Worm (Caenorhabditis elegans) whole organism, L4 larva: ENCODE data around the gene lin-5.

Experiments used
- D1046.2 ChIP-seq: fragments of 200-800 bp; sonication (Bioruptor generic); IDR thresholded peaks from 2 replicates; pipeline ENCODE4 v1.3.6; 2022; ENCODE audit warnings: missing genetic modification characterization, missing compliant biosample characterization
- F10B5.3 ChIP-seq: sonication (generic microtip); optimal IDR thresholded peaks from 2 replicates; lab custom pipeline; 2016; ENCODE audit warnings: mild to moderate bottlenecking, missing genetic modification characterization, missing compliant biosample characterization
- F37D6.2 ChIP-seq: sonication (generic microtip); optimal IDR thresholded peaks from 2 replicates; lab custom pipeline; 2016; ENCODE audit warnings: mild to moderate bottlenecking, missing genetic modification characterization, missing compliant biosample characterization
- T26A8.4 ChIP-seq: fragments of 200-800 bp; sonication (Bioruptor generic); IDR thresholded peaks from 2 replicates; pipeline ENCODE4 v1.3.6; 2022; ENCODE audit warnings: missing genetic modification characterization, missing compliant biosample characterization
- Y75B8A.6 ChIP-seq: fragments of 200-800 bp; sonication (Bioruptor generic); IDR thresholded peaks from 2 replicates; pipeline ENCODE4 v1.3.6; 2022; ENCODE audit warnings: missing genetic modification reagents, missing genetic modification characterization, missing compliant biosample characterization
- ZK546.5 ChIP-seq, 2 experiments: sonication (generic microtip); optimal IDR thresholded peaks; 2 replicates each; lab custom pipeline; 2017; ENCODE audit warnings: missing biosample characterization in 2 of 2, missing genetic modification characterization in 2 of 2
- attf-4 ChIP-seq: sonication (generic microtip); optimal IDR thresholded peaks from 3 replicates; lab custom pipeline; 2017; ENCODE audit warnings: missing biosample characterization, missing genetic modification characterization
- ceh-20 ChIP-seq: fragments of 200-800 bp; sonication (Bioruptor generic); IDR thresholded peaks from 2 replicates; pipeline ENCODE4 v1.3.6; 2022; ENCODE audit warnings: missing genetic modification reagents, missing genetic modification characterization, missing compliant biosample characterization
- ceh-28 ChIP-seq: fragments of 150-350 bp; optimal IDR thresholded peaks from 2 replicates; lab custom pipeline; 2014; ENCODE audit warnings: missing biosample characterization, missing genetic modification reagents, missing genetic modification characterization
- ceh-32 ChIP-seq: sonication (generic microtip); optimal IDR thresholded peaks from 2 replicates; lab custom pipeline; 2016; ENCODE audit warnings: mild to moderate bottlenecking, missing genetic modification characterization, missing compliant biosample characterization; ENCODE audit not compliant: poor library complexity
- ceh-82 ChIP-seq: sonication (generic microtip); optimal IDR thresholded peaks from 2 replicates; lab custom pipeline; 2017; ENCODE audit warnings: missing biosample characterization, missing genetic modification characterization
- ces-1 ChIP-seq: fragments of 150-350 bp; sonication (generic microtip); optimal IDR thresholded peaks from 4 replicates; lab custom pipeline; 2014; ENCODE audit warnings: missing biosample characterization, missing genetic modification reagents, missing genetic modification characterization
- ctbp-1 ChIP-seq: fragments of 200-800 bp; sonication (Bioruptor generic); IDR thresholded peaks from 2 replicates; pipeline ENCODE4 v1.3.6; 2022; ENCODE audit warnings: missing genetic modification reagents, missing genetic modification characterization, missing compliant biosample characterization
- daf-12 ChIP-seq: fragments of 150-350 bp; optimal IDR thresholded peaks from 2 replicates; lab custom pipeline; 2014; ENCODE audit warnings: missing biosample characterization, missing genetic modification reagents, missing genetic modification characterization
- daf-8 ChIP-seq: fragments of 200-800 bp; sonication (Bioruptor generic); IDR thresholded peaks from 2 replicates; pipeline ENCODE4 v1.3.6; 2022; ENCODE audit warnings: missing genetic modification characterization, missing compliant biosample characterization
- dmd-6 ChIP-seq: fragments of 200-800 bp; sonication (Bioruptor generic); IDR thresholded peaks from 2 replicates; pipeline ENCODE4 v1.3.6; 2022; ENCODE audit warnings: missing genetic modification reagents, missing genetic modification characterization, missing compliant biosample characterization
- dmd-9 ChIP-seq: fragments of 200-800 bp; sonication (Bioruptor generic); IDR thresholded peaks from 2 replicates; pipeline ENCODE4 v1.3.6; 2022; ENCODE audit warnings: missing genetic modification reagents, missing genetic modification characterization, missing compliant biosample characterization
- dpl-1 ChIP-seq: fragments of 150-350 bp; optimal IDR thresholded peaks from 2 replicates; lab custom pipeline; 2014; ENCODE audit warnings: missing biosample characterization, missing genetic modification reagents, missing genetic modification characterization
- hlh-30 ChIP-seq: sonication (generic microtip); optimal IDR thresholded peaks from 2 replicates; lab custom pipeline; 2017; ENCODE audit warnings: antibody characterized with exemption, mild to moderate bottlenecking, missing genetic modification characterization, missing compliant biosample characterization; ENCODE audit not compliant: insufficient read depth
- hmg-1.1 ChIP-seq: fragments of 200-800 bp; sonication (Bioruptor generic); IDR thresholded peaks from 2 replicates; pipeline ENCODE4 v1.3.6; 2022; ENCODE audit warnings: missing genetic modification reagents, missing genetic modification characterization, missing compliant biosample characterization
- jun-1 ChIP-seq: fragments of 150-350 bp; optimal IDR thresholded peaks from 2 replicates; lab custom pipeline; 2014; ENCODE audit warnings: missing biosample characterization, missing genetic modification reagents, missing genetic modification characterization
- lim-7 ChIP-seq: fragments of 200-800 bp; sonication (Bioruptor generic); IDR thresholded peaks from 2 replicates; pipeline ENCODE4 v1.3.6; 2022; ENCODE audit warnings: missing genetic modification characterization, missing compliant biosample characterization
- lin-15B ChIP-seq: fragments of 150-350 bp; sonication (generic microtip); optimal IDR thresholded peaks from 3 replicates; lab custom pipeline; 2014; ENCODE audit warnings: missing biosample characterization, missing genetic modification characterization
- lin-38 ChIP-seq: fragments of 200-800 bp; sonication (Bioruptor generic); IDR thresholded peaks from 2 replicates; pipeline ENCODE4 v1.3.6; 2022; ENCODE audit warnings: missing genetic modification reagents, missing genetic modification characterization, missing compliant biosample characterization
- lsy-2 ChIP-seq, 2 experiments: fragments of 150-350 bp in 1 of 2; sonication (generic microtip) in 1 of 2; optimal IDR thresholded peaks; 2 replicates each; lab custom pipeline; 2014 to 2017; ENCODE audit warnings: missing biosample characterization in 2 of 2, missing genetic modification characterization in 2 of 2
- madf-5 ChIP-seq, 2 experiments: fragments of 200-800 bp; sonication (Bioruptor generic); IDR thresholded peaks; 2 replicates each; pipeline ENCODE4 v1.3.6; 2022; ENCODE audit warnings: missing compliant biosample characterization in 2 of 2, missing genetic modification characterization in 2 of 2
- mdl-1 ChIP-seq, 2 experiments: fragments of 150-350 bp in 1 of 2; sonication (generic microtip) in 1 of 2; optimal IDR thresholded peaks; 2 replicates each; lab custom pipeline; 2014 to 2017; ENCODE audit warnings: missing biosample characterization in 2 of 2, missing genetic modification characterization in 2 of 2
- mes-2 ChIP-seq: sonication (generic microtip); optimal IDR thresholded peaks from 2 replicates; lab custom pipeline; 2016; ENCODE audit warnings: missing genotype, mild to moderate bottlenecking, missing genetic modification characterization, missing compliant biosample characterization; ENCODE audit not compliant: poor library complexity, severe bottlenecking
- mxl-2 ChIP-seq: fragments of 200-800 bp; sonication (Bioruptor generic); conservative IDR thresholded peaks from 2 replicates; pipeline ENCODE4 v1.3.6; 2022; ENCODE audit warnings: missing genetic modification reagents, missing genetic modification characterization, missing compliant biosample characterization
- mxl-3 ChIP-seq: fragments of 200-800 bp; sonication (Bioruptor generic); optimal IDR thresholded peaks from 2 replicates; lab custom pipeline; 2018; ENCODE audit warnings: mild to moderate bottlenecking, missing genetic modification characterization, missing compliant biosample characterization
- nhr-25 ChIP-seq: sonication (generic microtip); optimal IDR thresholded peaks from 2 replicates; lab custom pipeline; 2017; ENCODE audit warnings: missing genetic modification characterization, mild to moderate bottlenecking, missing compliant biosample characterization, antibody characterized with exemption, moderate library complexity, borderline replicate concordance; ENCODE audit not compliant: insufficient read depth
- nhr-42 ChIP-seq: fragments of 200-800 bp; sonication (Bioruptor generic); IDR thresholded peaks from 2 replicates; pipeline ENCODE4 v1.3.6; 2022; ENCODE audit warnings: missing genetic modification characterization, missing compliant biosample characterization
- nhr-76 ChIP-seq: fragments of 150-350 bp; optimal IDR thresholded peaks from 2 replicates; lab custom pipeline; 2014; ENCODE audit warnings: missing biosample characterization, missing genetic modification characterization
- pqm-1 ChIP-seq: sonication (generic microtip); optimal IDR thresholded peaks from 2 replicates; lab custom pipeline; 2017; ENCODE audit warnings: missing biosample characterization, missing genetic modification characterization
- saeg-2 ChIP-seq: fragments of 200-800 bp; sonication (Bioruptor generic); IDR thresholded peaks from 2 replicates; pipeline ENCODE4 v1.3.6; 2022; ENCODE audit warnings: missing genetic modification reagents, missing genetic modification characterization, missing compliant biosample characterization
- spr-1 ChIP-seq: sonication (generic microtip); optimal IDR thresholded peaks from 2 replicates; lab custom pipeline; 2016; ENCODE audit warnings: mild to moderate bottlenecking, missing genetic modification characterization, missing compliant biosample characterization
- vab-7 ChIP-seq: fragments of 200-800 bp; sonication (Bioruptor generic); IDR thresholded peaks from 2 replicates; pipeline ENCODE4 v1.3.6; 2022; ENCODE audit warnings: missing genetic modification reagents, missing genetic modification characterization, missing compliant biosample characterization
- zag-1 ChIP-seq: fragments of 150-350 bp; optimal IDR thresholded peaks from 2 replicates; lab custom pipeline; 2014; ENCODE audit warnings: missing biosample characterization, missing genetic modification characterization
- zfp-2 ChIP-seq: sonication (generic microtip); optimal IDR thresholded peaks from 2 replicates; lab custom pipeline; 2016; ENCODE audit warnings: mild to moderate bottlenecking, missing genetic modification characterization, missing compliant biosample characterization

lin-5 gene

DNA sequence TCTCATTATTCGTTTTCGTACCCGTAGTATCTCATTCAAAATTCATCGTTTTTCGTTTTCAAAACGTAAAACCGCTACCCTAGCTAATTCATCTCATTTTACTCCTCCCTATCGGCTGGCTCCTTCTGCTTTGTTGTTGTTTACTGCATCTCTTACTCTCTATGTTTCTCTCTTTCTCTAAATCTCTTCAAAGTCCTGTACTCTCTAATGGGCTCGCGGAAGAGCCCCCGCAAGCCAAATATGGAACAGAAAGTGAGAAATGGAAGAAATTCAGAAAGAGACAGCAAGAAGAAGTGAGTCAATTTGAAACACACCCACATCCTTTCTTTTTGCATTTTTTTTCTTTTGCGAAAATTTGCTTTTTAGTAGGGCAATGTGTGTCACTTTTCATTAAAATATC, 21.7 kb upstream of the lin-5 start (continued):
- TF ChIP-seq daf-8 (GFP tag; lab: Robert Waterston, UW) (no peak), attf-4 (tag; lab: Kevin White, UChicago) (no peak), lin-15B (tag; lab: Kevin White, UChicago) (no peak), madf-5 (GFP tag; IDR thresholded peaks at IDR 0.05; lab: Robert Waterston, UW) (no peak), lsy-2 (tag; optimal IDR thresholded peaks at IDR 0.05; lab: Kevin White, UChicago) (peak in 1 of 2 experiments; percentile 45), ctbp-1 (GFP tag; lab: Robert Waterston, UW) (no peak), vab-7 (no peak), mxl-3 (no peak), ceh-32 (tag; lab: Kevin White, UChicago) (no peak), mxl-2 (no peak), dmd-6 (GFP tag; lab: Robert Waterston, UW) (no peak), dmd-9 (no peak), zfp-2 (no peak), ceh-20 (peak; percentile 55; the same call in 1 of the 2 replicates), ceh-28 (tag; lab: Kevin White, UChicago) (no peak), daf-12 (tag; lab: Kevin White, UChicago) (no peak), F10B5.3 (tag; lab: Kevin White, UChicago) (no peak), mdl-1 (tag; optimal IDR thresholded peaks at IDR 0.05; lab: Kevin White, UChicago) (peak in 1 of 2 experiments; percentile 28)

DNA sequence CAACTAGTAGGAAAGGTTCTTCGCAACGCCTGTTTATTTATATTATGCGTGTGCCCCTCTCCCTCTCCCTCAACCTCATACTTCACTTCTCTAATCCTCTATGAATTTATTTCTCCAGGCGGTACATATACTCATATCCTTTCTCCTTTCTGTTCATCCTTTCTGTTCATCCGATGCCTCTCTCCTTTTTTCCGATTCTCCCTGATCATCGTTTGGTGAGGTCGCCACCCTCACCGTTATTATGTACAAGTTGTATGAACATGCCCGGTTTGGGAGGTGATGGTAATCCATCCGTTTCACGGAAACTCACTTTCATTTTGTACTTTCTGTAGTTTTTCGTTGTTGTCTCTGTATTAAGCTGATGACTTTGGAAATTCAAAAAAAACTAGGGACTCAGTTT, 20.7 kb upstream of the lin-5 start:
- TF ChIP-seq mes-2 (tag; lab: Kevin White, UChicago): no peak
- TF ChIP-seq ces-1 (GFP tag; lab: Kevin White, UChicago): no peak
- no peak for TF ChIP-seq ceh-82 (tag; lab: Kevin White, UChicago)
- no peak for TF ChIP-seq T26A8.4 (GFP tag; lab: Robert Waterston, UW)
- TF ChIP-seq jun-1: no peak
- no peak for TF ChIP-seq D1046.2 (GFP tag; lab: Robert Waterston, UW)
- TF ChIP-seq nhr-25 (tag; lab: Kevin White, UChicago): no peak
- no peak for TF ChIP-seq zag-1
- no peak for TF ChIP-seq attf-4 (tag; lab: Kevin White, UChicago)
- TF ChIP-seq nhr-76 (tag; lab: Kevin White, UChicago): no peak
- no peak for TF ChIP-seq spr-1 (tag; lab: Kevin White, UChicago)
- no peak for TF ChIP-seq ZK546.5 (tag; optimal IDR thresholded peaks at IDR 0.05; lab: Kevin White, UChicago)
- TF ChIP-seq lin-38 (GFP tag; lab: Robert Waterston, UW): no peak
- TF ChIP-seq lsy-2 (tag; optimal IDR thresholded peaks at IDR 0.05; lab: Kevin White, UChicago): no peak
- TF ChIP-seq hlh-30 (tag; lab: Kevin White, UChicago): no peak
- TF ChIP-seq, all 104 proteins: peak for 0

DNA sequence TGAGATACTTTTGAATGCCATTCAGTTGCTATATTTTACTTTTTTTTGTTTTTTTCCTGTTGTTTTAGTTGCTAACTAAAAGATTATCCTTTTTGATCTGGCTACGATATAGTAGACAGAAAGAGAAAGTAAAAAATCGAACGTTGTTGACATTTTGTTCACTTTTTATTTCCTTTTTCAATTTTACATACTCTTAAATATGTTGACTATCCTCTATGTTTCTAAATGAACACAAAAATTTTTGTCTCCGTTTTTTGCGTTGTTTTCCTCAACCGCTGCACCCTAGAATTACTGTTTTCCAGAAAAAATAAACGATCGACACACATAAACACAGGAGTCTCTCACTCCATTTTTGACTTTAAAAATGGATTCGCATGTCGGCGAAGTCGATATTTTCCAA, 18.3 kb upstream of the lin-5 start, which contains the start of gene klp-3:
Gene klp-3 (plus strand): TSS at position 301 of the 400 bp plus-strand sequence.
- TF ChIP-seq dmd-9 (no peak), F37D6.2 (tag; lab: Kevin White, UChicago) (no peak), ceh-32 (tag; lab: Kevin White, UChicago) (no peak), madf-5 (GFP tag; IDR thresholded peaks at IDR 0.05; lab: Robert Waterston, UW) (no peak), vab-7 (no peak), lim-7 (no peak), nhr-42 (no peak), dpl-1 (no peak), zag-1 (no peak), pqm-1 (no peak), saeg-2 (no peak), hmg-1.1 (no peak), lin-15B (tag; lab: Kevin White, UChicago) (no peak), Y75B8A.6 (GFP tag; lab: Robert Waterston, UW) (no peak)
